In genomic region chrX:1282433-1282832, dm6 we compare ENCODE assay signal across 1 fruit fly cellular context.
TF ChIP-seq lines count a peak whose summit lies in the region.

No protein-coding gene starts in this region.

TF ChIP-seq in whole organism, embryonic, 481 proteins besides CTCF, POLR2A, EP300 and RAD21 (continued from another document):
- TF ChIP-seq CG31365 (tag; optimal IDR thresholded peaks at IDR 0.05; lab: Kevin White, UChicago): no peak
- TF ChIP-seq Dll (GFP tag; IDR thresholded peaks at IDR 0.05; lab: Robert Waterston, UW; ENCODE audit: partially characterized antibody): no peak
- TF ChIP-seq CG10543 (GFP tag; optimal IDR thresholded peaks at IDR 0.05; lab: Kevin White, UChicago): peak; percentile 26
- TF ChIP-seq rib (GFP tag; IDR thresholded peaks at IDR 0.05; lab: Robert Waterston, UW): no peak
- TF ChIP-seq GATAe (GFP tag; conservative IDR thresholded peaks at IDR 0.05; lab: Robert Waterston, UW): peak; percentile 35
- no peak for TF ChIP-seq Drgx (GFP tag; IDR thresholded peaks at IDR 0.05; lab: Robert Waterston, UW)
- TF ChIP-seq btn (GFP tag; optimal IDR thresholded peaks at IDR 0.05; lab: Kevin White, UChicago): no peak
- no peak for TF ChIP-seq CG11560 (tag; IDR thresholded peaks at IDR 0.05; lab: Robert Waterston, UW)
- TF ChIP-seq tgo (GFP tag; IDR thresholded peaks at IDR 0.05; lab: Robert Waterston, UW): no peak
- no peak for TF ChIP-seq Sin3A (optimal IDR thresholded peaks at IDR 0.05; lab: Kevin White, UChicago)
- no peak for TF ChIP-seq Awh (GFP tag; IDR thresholded peaks at IDR 0.05; lab: Robert Waterston, UW)
- no peak for TF ChIP-seq psq (GFP tag; optimal IDR thresholded peaks at IDR 0.05; lab: Kevin White, UChicago)
- peak; percentile 27 for TF ChIP-seq sug (tag; optimal IDR thresholded peaks at IDR 0.05; lab: Kevin White, UChicago)
- TF ChIP-seq E2f1 (GFP tag; IDR thresholded peaks at IDR 0.05; lab: Robert Waterston, UW): no peak
- no peak for TF ChIP-seq CG4854 (GFP tag; optimal IDR thresholded peaks at IDR 0.05; lab: Kevin White, UChicago)
- TF ChIP-seq pzg (GFP tag; optimal IDR thresholded peaks at IDR 0.05; lab: Kevin White, UChicago): no peak
- TF ChIP-seq Side (GFP tag; optimal IDR thresholded peaks at IDR 0.05; lab: Kevin White, UChicago): no peak
- no peak for TF ChIP-seq Hand (GFP tag; optimal IDR thresholded peaks at IDR 0.05; lab: Kevin White, UChicago)
- no peak for TF ChIP-seq HLH3B (GFP tag; IDR thresholded peaks at IDR 0.05; lab: Robert Waterston, UW)
- no peak for TF ChIP-seq otp (GFP tag; IDR thresholded peaks at IDR 0.05; lab: Robert Waterston, UW)
